Worm (Caenorhabditis elegans): ENCODE data around the gene srlf-19.
A peak's percentile ranks its signal among the peaks of the same experiment; 100 is the strongest.

srlf-19 gene

ce11 chrV:494284-494683 lies 11.0 kb upstream of the srlf-19 start, which contains the start of gene nhr-131 (continued):
- no peak for TF ChIP-seq ces-1 (GFP tag; optimal IDR thresholded peaks at IDR 0.05)
- no peak for TF ChIP-seq xbp-1 (tag; optimal IDR thresholded peaks at IDR 0.05)
- TF ChIP-seq F16B12.6 (tag; optimal IDR thresholded peaks at IDR 0.05), result no peak
- TF ChIP-seq nhr-11 (tag; optimal IDR thresholded peaks at IDR 0.05), result no peak
- peak in 1 of 2 experiments; percentile 60 for TF ChIP-seq lin-35 (GFP tag; optimal IDR thresholded peaks at IDR 0.05)
- TF ChIP-seq nhr-90 (tag; optimal IDR thresholded peaks at IDR 0.05; ENCODE audit: poor library complexity), result peak; percentile 45
- TF ChIP-seq pax-3 (tag; optimal IDR thresholded peaks at IDR 0.05), result no peak
- TF ChIP-seq unc-86 (tag; optimal IDR thresholded peaks at IDR 0.05), result no peak
- TF ChIP-seq nhr-76 (tag; optimal IDR thresholded peaks at IDR 0.05), result no peak
- TF ChIP-seq tbx-2 (tag; optimal IDR thresholded peaks at IDR 0.05), result peak; percentile 6
- TF ChIP-seq nhr-28 (tag; optimal IDR thresholded peaks at IDR 0.05), result no peak
- no peak for TF ChIP-seq ceh-90 (tag; optimal IDR thresholded peaks at IDR 0.05)
- no peak for TF ChIP-seq ama-1 (optimal IDR thresholded peaks at IDR 0.05)
- no peak for TF ChIP-seq mef-2 (tag; optimal IDR thresholded peaks at IDR 0.05)
- no peak for TF ChIP-seq vab-15 (tag; optimal IDR thresholded peaks at IDR 0.05)
- TF ChIP-seq lin-14 (GFP tag; optimal IDR thresholded peaks at IDR 0.05), result no peak
- TF ChIP-seq grh-1 (GFP tag; IDR thresholded peaks at IDR 0.05), result no peak
- no peak for TF ChIP-seq nhr-12 (tag; optimal IDR thresholded peaks at IDR 0.05)
- no peak for TF ChIP-seq zag-1 (tag; optimal IDR thresholded peaks at IDR 0.05)
- no peak for TF ChIP-seq C34B4.2 (tag; optimal IDR thresholded peaks at IDR 0.05)
- no peak for TF ChIP-seq hpl-2 (GFP tag; optimal IDR thresholded peaks at IDR 0.05)
- TF ChIP-seq dpl-1 (GFP tag; optimal IDR thresholded peaks at IDR 0.05), result no peak
- no peak for TF ChIP-seq sup-37 (GFP tag; optimal IDR thresholded peaks at IDR 0.05)
- TF ChIP-seq isw-1 (GFP tag; IDR thresholded peaks at IDR 0.05), result no peak
- TF ChIP-seq pqm-1 (tag; optimal IDR thresholded peaks at IDR 0.05), result no peak
- no peak for TF ChIP-seq ceh-63 (GFP tag; optimal IDR thresholded peaks at IDR 0.05)
- TF ChIP-seq blmp-1 (tag; optimal IDR thresholded peaks at IDR 0.05), result peak; percentile 51
- no peak for TF ChIP-seq unc-30 (tag; optimal IDR thresholded peaks at IDR 0.05)
- TF ChIP-seq unc-130 (tag; optimal IDR thresholded peaks at IDR 0.05), result no peak
- no peak for TF ChIP-seq rnt-1 (tag; optimal IDR thresholded peaks at IDR 0.05)
- peak; percentile 29 for TF ChIP-seq nhr-71 (tag; optimal IDR thresholded peaks at IDR 0.05)
- TF ChIP-seq lsy-2 (tag; optimal IDR thresholded peaks at IDR 0.05), result no peak
- peak; percentile 34 for TF ChIP-seq elt-2 (tag; optimal IDR thresholded peaks at IDR 0.05)
- TF ChIP-seq pag-3 (tag; optimal IDR thresholded peaks at IDR 0.05; ENCODE audit: borderline replicate concordance, insufficient read depth), result no peak
- TF ChIP-seq hlh-4 (tag; optimal IDR thresholded peaks at IDR 0.05), result no peak
- no peak for TF ChIP-seq nhr-84 (tag; optimal IDR thresholded peaks at IDR 0.05)
- TF ChIP-seq ceh-88 (GFP tag; IDR thresholded peaks at IDR 0.05), result no peak

ce11 chrV:497399-497798 lies 7.9 kb upstream of the srlf-19 start, which contains the start of gene T01G6.1:
T01G6.1 (plus strand) TSS chrV:497699.
- TF ChIP-seq lin-14 (GFP tag; optimal IDR thresholded peaks at IDR 0.05), result no peak
- TF ChIP-seq hlh-4 (tag; optimal IDR thresholded peaks at IDR 0.05), result no peak
- TF ChIP-seq egl-13 (tag; optimal IDR thresholded peaks at IDR 0.05), result no peak
- TF ChIP-seq pqm-1 (tag; optimal IDR thresholded peaks at IDR 0.05), result no peak
- TF ChIP-seq ces-1 (GFP tag; optimal IDR thresholded peaks at IDR 0.05), result no peak
- TF ChIP-seq elt-2 (tag; optimal IDR thresholded peaks at IDR 0.05), result no peak
- TF ChIP-seq lin-15B (tag; optimal IDR thresholded peaks at IDR 0.05), result no peak
- TF ChIP-seq rnt-1 (tag; optimal IDR thresholded peaks at IDR 0.05), result no peak
- no peak for TF ChIP-seq vab-15 (tag; optimal IDR thresholded peaks at IDR 0.05)
- TF ChIP-seq irx-1 (tag; optimal IDR thresholded peaks at IDR 0.05), result no peak
- no peak for TF ChIP-seq C34B4.2 (tag; optimal IDR thresholded peaks at IDR 0.05)
- TF ChIP-seq egl-27 (tag; optimal IDR thresholded peaks at IDR 0.05), result no peak

ce11 chrV:500535-500934 lies 4.8 kb upstream of the srlf-19 start:
- TF ChIP-seq nhr-20 (tag; optimal IDR thresholded peaks at IDR 0.05) (no peak), swsn-7 (tag; optimal IDR thresholded peaks at IDR 0.05) (no peak), hpl-2 (GFP tag; optimal IDR thresholded peaks at IDR 0.05) (no peak), egl-27 (tag; optimal IDR thresholded peaks at IDR 0.05) (no peak), isw-1 (GFP tag; IDR thresholded peaks at IDR 0.05) (no peak), tlp-1 (tag; optimal IDR thresholded peaks at IDR 0.05) (no peak), ceh-88 (GFP tag; IDR thresholded peaks at IDR 0.05) (no peak), nhr-71 (tag; optimal IDR thresholded peaks at IDR 0.05) (no peak), pqm-1 (tag; optimal IDR thresholded peaks at IDR 0.05) (no peak), lin-15B (tag; optimal IDR thresholded peaks at IDR 0.05) (no peak), ceh-90 (tag; optimal IDR thresholded peaks at IDR 0.05) (no peak), alr-1 (tag; optimal IDR thresholded peaks at IDR 0.05; ENCODE audit: borderline replicate concordance) (no peak), skn-1 (tag; optimal IDR thresholded peaks at IDR 0.05) (no peak), tbx-2 (tag; optimal IDR thresholded peaks at IDR 0.05) (no peak), ces-1 (GFP tag; optimal IDR thresholded peaks at IDR 0.05) (no peak), grh-1 (GFP tag; IDR thresholded peaks at IDR 0.05) (no peak), mdl-1 (tag; optimal IDR thresholded peaks at IDR 0.05) (no peak), unc-98 (GFP tag; IDR thresholded peaks at IDR 0.05) (no peak), ets-5 (GFP tag; IDR thresholded peaks at IDR 0.05) (no peak)

Measured in whole organism, L1 larva.